Fruit fly (Drosophila melanogaster) whole organism, embryonic: ENCODE measurements around the gene shv.

ENCODE experiments used
- BEAF-32 ChIP-seq: fragments of 200-800 bp; sonication (Bioruptor generic); optimal IDR thresholded peaks from 3 replicates; lab custom pipeline; 2017; ENCODE audit warnings: missing biosample characterization, missing genetic modification characterization, mild to moderate bottlenecking, moderate library complexity, missing genetic modification reagents
- C15 ChIP-seq: fragments of 200-800 bp; sonication (Bioruptor generic); IDR thresholded peaks from 3 replicates; pipeline ENCODE4 v1.3.6; 2022; ENCODE audit warnings: missing biosample characterization, missing genetic modification characterization
- CG12659 ChIP-seq: fragments of 200-800 bp; sonication (Bioruptor generic); optimal IDR thresholded peaks from 3 replicates; lab custom pipeline; 2017; ENCODE audit warnings: mild to moderate bottlenecking, missing biosample characterization, missing genetic modification reagents, missing genetic modification characterization
- CG13287 ChIP-seq: fragments of 200-800 bp; sonication (Bioruptor generic); IDR thresholded peaks from 2 replicates; pipeline ENCODE4 v1.3.6; 2022; ENCODE audit warnings: missing biosample characterization, missing genetic modification characterization; ENCODE audit not compliant: partially characterized antibody
- CG14667 ChIP-seq: fragments of 200-800 bp; sonication (Bioruptor generic); IDR thresholded peaks from 2 replicates; pipeline ENCODE4 v1.3.6; 2022; ENCODE audit warnings: missing biosample characterization, missing genetic modification characterization
- CG15011 ChIP-seq: fragments of 200-800 bp; sonication (Bioruptor generic); optimal IDR thresholded peaks from 3 replicates; lab custom pipeline; 2018; ENCODE audit warnings: missing biosample characterization, mild to moderate bottlenecking, missing genetic modification characterization
- CG15269 ChIP-seq: fragments of 200-800 bp; sonication (Bioruptor generic); optimal IDR thresholded peaks from 2 replicates; lab custom pipeline; 2018; ENCODE audit warnings: missing biosample characterization, mild to moderate bottlenecking, missing genetic modification characterization, moderate library complexity
- CG1603 ChIP-seq: fragments of 200-800 bp; sonication (Bioruptor generic); optimal IDR thresholded peaks from 2 replicates; lab custom pipeline; 2019; ENCODE audit warnings: missing biosample characterization, mild to moderate bottlenecking, missing genetic modification characterization, moderate library complexity
- CG17361 ChIP-seq: fragments of 200-800 bp; sonication (Bioruptor generic); IDR thresholded peaks from 3 replicates; pipeline ENCODE4 v1.3.6; 2022; ENCODE audit warnings: missing biosample characterization, missing genetic modification characterization
- CG2129 ChIP-seq: fragments of 200-800 bp; sonication (Bioruptor generic); IDR thresholded peaks from 2 replicates; pipeline ENCODE4 v1.3.6; 2022; ENCODE audit warnings: missing biosample characterization, missing genetic modification characterization; ENCODE audit not compliant: partially characterized antibody
- CG2202 ChIP-seq: fragments of 200-800 bp; sonication (Bioruptor generic); optimal IDR thresholded peaks from 2 replicates; lab custom pipeline; 2018; ENCODE audit warnings: missing biosample characterization, mild to moderate bottlenecking, missing genetic modification characterization
- CG32772 ChIP-seq: fragments of 200-800 bp; sonication (Bioruptor generic); IDR thresholded peaks from 2 replicates; pipeline ENCODE4 v1.3.6; 2022; ENCODE audit warnings: missing biosample characterization, missing genetic modification characterization
- CG33213 ChIP-seq: fragments of 200-800 bp; sonication (Bioruptor generic); optimal IDR thresholded peaks from 3 replicates; lab custom pipeline; 2016; ENCODE audit warnings: missing biosample characterization, missing genetic modification characterization
- CG6175 ChIP-seq: fragments of 200-800 bp; sonication (Bioruptor generic); IDR thresholded peaks from 3 replicates; pipeline ENCODE4 v1.3.6; 2022; ENCODE audit warnings: missing biosample characterization, missing genetic modification characterization
- CG8089 ChIP-seq: fragments of 200-800 bp; sonication (Bioruptor generic); optimal IDR thresholded peaks from 3 replicates; lab custom pipeline; 2016; ENCODE audit warnings: missing biosample characterization, missing genetic modification characterization
- CG9817 ChIP-seq: fragments of 200-800 bp; sonication (Bioruptor generic); optimal IDR thresholded peaks from 2 replicates; lab custom pipeline; 2018; ENCODE audit warnings: missing biosample characterization, mild to moderate bottlenecking, missing genetic modification characterization, moderate library complexity
- CHES-1-like ChIP-seq: fragments of 200-800 bp; sonication (Bioruptor generic); optimal IDR thresholded peaks from 2 replicates; lab custom pipeline; 2016; ENCODE audit warnings: missing biosample characterization, missing genetic modification characterization
- CrebB ChIP-seq: fragments of 200-800 bp; sonication (Bioruptor generic); optimal IDR thresholded peaks from 3 replicates; lab custom pipeline; 2018; ENCODE audit warnings: missing biosample characterization, mild to moderate bottlenecking, missing genetic modification characterization
- Dad ChIP-seq: fragments of 200-800 bp; sonication (Bioruptor generic); optimal IDR thresholded peaks from 3 replicates; lab custom pipeline; 2016; ENCODE audit warnings: missing biosample characterization, missing genetic modification characterization
- Doc3 ChIP-seq: fragments of 200-800 bp; sonication (Bioruptor generic); IDR thresholded peaks from 3 replicates; pipeline ENCODE4 v1.3.6; 2022; ENCODE audit warnings: missing biosample characterization, missing genetic modification characterization; ENCODE audit not compliant: partially characterized antibody
- H2.0 ChIP-seq: fragments of 200-800 bp; sonication (Bioruptor generic); IDR thresholded peaks from 2 replicates; pipeline ENCODE4 v1.3.6; 2022; ENCODE audit warnings: missing biosample characterization, missing genetic modification characterization
- Meics ChIP-seq: fragments of 200-800 bp; sonication (Bioruptor generic); optimal IDR thresholded peaks from 2 replicates; lab custom pipeline; 2017; ENCODE audit warnings: missing biosample characterization, mild to moderate bottlenecking, missing genetic modification characterization
- Mes4 ChIP-seq: fragments of 200-800 bp; sonication (Bioruptor generic); optimal IDR thresholded peaks from 2 replicates; lab custom pipeline; 2016; ENCODE audit warnings: missing biosample characterization, missing genetic modification characterization
- Nf-YC ChIP-seq: fragments of 200-800 bp; optimal IDR thresholded peaks from 3 replicates; lab custom pipeline; 2019; ENCODE audit warnings: missing biosample characterization, mild to moderate bottlenecking, missing genetic modification characterization, moderate library complexity
- Rfx ChIP-seq: fragments of 200-800 bp; sonication (Bioruptor generic); IDR thresholded peaks from 2 replicates; pipeline ENCODE4 v1.3.6; 2022; ENCODE audit warnings: missing biosample characterization, missing genetic modification characterization
- Six4 ChIP-seq: fragments of 200-800 bp; sonication (Bioruptor generic); optimal IDR thresholded peaks from 2 replicates; lab custom pipeline; 2016; ENCODE audit warnings: missing biosample characterization, missing genetic modification characterization
- Sry-δ ChIP-seq: fragments of 200-800 bp; sonication (Bioruptor generic); optimal IDR thresholded peaks from 2 replicates; lab custom pipeline; 2016; ENCODE audit warnings: missing biosample characterization, missing genetic modification characterization
- Stat92E ChIP-seq, 3 experiments: fragments of >200 bp in 2 of 3; fragments of 200-800 bp in 1 of 3; sonication (Bioruptor generic) in 1 of 3; optimal IDR thresholded peaks; 2 replicates each; lab custom pipeline; 2017 to 2019; ENCODE audit warnings: missing biosample characterization in 3 of 3, missing genetic modification characterization in 3 of 3, mild to moderate bottlenecking in 1 of 3, moderate library complexity in 1 of 3
- Usf ChIP-seq: fragments of 200-800 bp; sonication (Bioruptor generic); optimal IDR thresholded peaks from 2 replicates; lab custom pipeline; 2017; ENCODE audit warnings: missing genotype, missing biosample characterization, missing genetic modification characterization
- al ChIP-seq: fragments of 200-800 bp; sonication (Bioruptor generic); IDR thresholded peaks from 2 replicates; pipeline ENCODE4 v1.3.6; 2022; ENCODE audit warnings: missing biosample characterization, missing genetic modification characterization
- bowl ChIP-seq: fragments of 200-800 bp; sonication (Bioruptor generic); IDR thresholded peaks from 2 replicates; pipeline ENCODE4 v1.3.6; 2022; ENCODE audit warnings: missing biosample characterization, missing genetic modification characterization
- chn ChIP-seq: fragments of 200-800 bp; sonication (Bioruptor generic); optimal IDR thresholded peaks from 2 replicates; lab custom pipeline; 2016; ENCODE audit warnings: missing biosample characterization, missing genetic modification characterization
- exex ChIP-seq: fragments of 200-800 bp; sonication (Bioruptor generic); optimal IDR thresholded peaks from 4 replicates; lab custom pipeline; 2018; ENCODE audit warnings: missing biosample characterization, mild to moderate bottlenecking, missing genetic modification characterization, moderate library complexity
- fd64A ChIP-seq: fragments of 200-800 bp; sonication (Bioruptor generic); optimal IDR thresholded peaks from 3 replicates; lab custom pipeline; 2018; ENCODE audit warnings: missing biosample characterization, mild to moderate bottlenecking, missing genetic modification characterization
- gcm ChIP-seq: fragments of 200-800 bp; sonication (Bioruptor generic); optimal IDR thresholded peaks from 2 replicates; lab custom pipeline; 2019; ENCODE audit warnings: missing biosample characterization, mild to moderate bottlenecking, missing genetic modification characterization, moderate library complexity
- klu ChIP-seq: fragments of 200-800 bp; sonication (Bioruptor generic); IDR thresholded peaks from 2 replicates; pipeline ENCODE4 v1.3.6; 2022; ENCODE audit warnings: missing biosample characterization, missing genetic modification characterization
- lmd ChIP-seq: fragments of 200-800 bp; sonication (Bioruptor generic); IDR thresholded peaks from 2 replicates; pipeline ENCODE4 v1.3.6; 2022; ENCODE audit warnings: missing biosample characterization, missing genetic modification characterization
- mirr ChIP-seq: fragments of 200-800 bp; sonication (Bioruptor generic); optimal IDR thresholded peaks from 3 replicates; lab custom pipeline; 2018; ENCODE audit warnings: missing biosample characterization, mild to moderate bottlenecking, missing genetic modification characterization
- nau ChIP-seq: fragments of 200-800 bp; sonication (Bioruptor generic); optimal IDR thresholded peaks from 3 replicates; lab custom pipeline; 2017; ENCODE audit warnings: missing biosample characterization, mild to moderate bottlenecking, missing genetic modification characterization, missing genetic modification reagents
- prd ChIP-seq, 3 experiments: fragments of >200 bp in 2 of 3; fragments of 200-800 bp in 1 of 3; sonication (Bioruptor generic) in 1 of 3; optimal IDR thresholded peaks in 2 of 3; IDR thresholded peaks in 1 of 3; 2 replicates in 2 of 3; 3 replicates in 1 of 3; pipeline versions ENCODE4 v1.3.6 to Lab custom; 2017 to 2022; ENCODE audit warnings: missing biosample characterization in 1 of 3, missing genetic modification characterization in 1 of 3
- pros ChIP-seq: fragments of 200-800 bp; sonication (Bioruptor generic); optimal IDR thresholded peaks from 3 replicates; lab custom pipeline; 2019; ENCODE audit warnings: missing biosample characterization, mild to moderate bottlenecking, missing genetic modification characterization, moderate library complexity
- ro ChIP-seq: fragments of 200-800 bp; sonication (Bioruptor generic); IDR thresholded peaks from 2 replicates; pipeline ENCODE4 v1.3.6; 2022; ENCODE audit warnings: missing biosample characterization, missing genetic modification characterization
- sens-2 ChIP-seq: fragments of 200-800 bp; sonication (Bioruptor generic); IDR thresholded peaks from 2 replicates; pipeline ENCODE4 v1.3.6; 2022; ENCODE audit warnings: missing biosample characterization, missing genetic modification characterization
- sima ChIP-seq: fragments of 200-800 bp; sonication (Bioruptor generic); optimal IDR thresholded peaks from 2 replicates; lab custom pipeline; 2016; ENCODE audit warnings: missing biosample characterization, missing genetic modification characterization
- so ChIP-seq: fragments of 200-800 bp; sonication (Bioruptor generic); IDR thresholded peaks from 3 replicates; pipeline ENCODE4 v1.3.6; 2022; ENCODE audit warnings: missing biosample characterization, missing genetic modification characterization
- stwl ChIP-seq: fragments of 200-800 bp; sonication (Bioruptor generic); optimal IDR thresholded peaks from 3 replicates; lab custom pipeline; 2018; ENCODE audit warnings: missing biosample characterization, mild to moderate bottlenecking, missing genetic modification characterization, moderate library complexity
- zen ChIP-seq: fragments of 200-800 bp; sonication (Bioruptor generic); optimal IDR thresholded peaks from 3 replicates; lab custom pipeline; 2018; ENCODE audit warnings: missing biosample characterization, mild to moderate bottlenecking, missing genetic modification characterization, moderate library complexity

The shv gene

DNA sequence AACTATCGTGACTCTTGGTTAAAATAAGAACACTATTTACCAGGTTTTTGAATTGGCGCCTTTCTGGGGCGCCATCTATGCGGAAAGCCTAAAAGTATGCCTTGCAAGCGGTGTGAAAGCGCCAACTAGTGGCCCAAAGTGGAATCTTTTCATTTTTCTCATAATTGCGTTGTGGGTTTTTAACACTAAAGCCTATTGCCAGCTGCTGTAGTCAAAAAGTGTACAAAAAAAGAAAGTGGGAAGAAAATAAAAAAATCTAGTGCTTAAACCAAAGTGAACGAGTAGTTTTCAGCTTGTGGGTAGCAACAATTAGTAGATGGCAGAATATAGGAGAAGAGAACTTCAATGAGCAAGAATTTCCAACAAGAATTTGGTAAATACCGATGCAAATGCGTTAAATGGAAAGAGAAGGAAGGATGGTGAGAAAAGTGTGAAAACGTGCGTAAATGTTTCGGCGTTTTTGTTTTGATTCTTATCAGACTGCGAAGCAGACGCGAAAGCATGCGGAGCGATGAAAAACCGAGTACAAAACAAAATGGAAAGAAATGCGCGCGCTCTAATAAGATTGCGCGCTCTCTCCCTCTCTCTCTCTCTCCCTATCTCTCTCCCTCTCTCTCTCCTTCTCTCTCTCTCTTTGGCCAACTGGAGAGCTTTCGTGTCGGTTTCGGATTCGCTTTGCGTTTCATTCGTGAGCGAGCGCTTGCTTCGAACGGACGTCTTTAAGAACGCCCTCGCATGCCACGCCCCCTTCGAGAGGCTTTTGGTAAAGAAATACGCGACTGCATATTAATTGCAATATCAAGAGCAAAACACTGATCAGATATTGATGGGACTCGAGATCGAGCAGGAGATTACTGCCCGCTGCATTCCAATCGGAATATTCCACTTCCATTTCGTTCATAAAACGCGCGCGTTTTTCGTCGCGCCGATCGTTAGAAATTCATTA, 37.5 kb downstream of the shv start (continued):
- no peak for TF ChIP-seq sens-2
- peak; percentile 52 for TF ChIP-seq pros
- TF ChIP-seq CG12659 = peak; percentile 67
- TF ChIP-seq Six4 (GFP tag; lab: Kevin White, UChicago) = peak; percentile 2
- TF ChIP-seq Usf (GFP tag; lab: Kevin White, UChicago) = peak; percentile 35
- no peak for TF ChIP-seq CG2202 (tag; lab: Kevin White, UChicago)
- TF ChIP-seq CG6175 (GFP tag; lab: Robert Waterston, UW) = no peak
- TF ChIP-seq Mes4 = peak; percentile 62
- peak; percentile 57 for TF ChIP-seq CG1603 (tag; lab: Kevin White, UChicago)
- no peak for TF ChIP-seq nau
- peak; percentile 75; the same call in 2 of the 3 replicates for TF ChIP-seq so (GFP tag; lab: Robert Waterston, UW)
- peak; percentile 95 for TF ChIP-seq CG33213 (GFP tag; lab: Kevin White, UChicago)
- peak; percentile 77 for TF ChIP-seq Nf-YC (tag; lab: Kevin White, UChicago)
- TF ChIP-seq Stat92E (GFP tag; optimal IDR thresholded peaks at IDR 0.05; lab: Kevin White, UChicago) = peak in 1 of 3 experiments; percentile 72
- no peak for TF ChIP-seq C15 (GFP tag; lab: Robert Waterston, UW)
- no peak; the same call in 1 of the 2 replicates for TF ChIP-seq bowl (GFP tag; lab: Robert Waterston, UW)
- peak; percentile 78 for TF ChIP-seq CG32772
- peak; percentile 36; the same call in 1 of the 2 replicates for TF ChIP-seq al (GFP tag; lab: Robert Waterston, UW)
- TF ChIP-seq Dad (GFP tag; lab: Kevin White, UChicago) = peak; percentile 59
- peak; percentile 57 for TF ChIP-seq CG17361 (GFP tag; lab: Robert Waterston, UW)
- TF ChIP-seq CG13287 (GFP tag; lab: Robert Waterston, UW) = peak; percentile 64
- TF ChIP-seq Sry-δ (GFP tag; lab: Kevin White, UChicago) = peak; percentile 64
- TF ChIP-seq mirr (GFP tag; lab: Kevin White, UChicago) = peak; percentile 71
- peak; percentile 59 for TF ChIP-seq CG9817
- TF ChIP-seq stwl (tag; lab: Kevin White, UChicago) = peak; percentile 57
- TF ChIP-seq ro (GFP tag; lab: Robert Waterston, UW) = no peak
- TF ChIP-seq klu (GFP tag; lab: Robert Waterston, UW) = peak; percentile 27; the same call in 1 of the 2 replicates
- peak; percentile 25 for TF ChIP-seq zen (tag; lab: Kevin White, UChicago)
- peak; percentile 62 for TF ChIP-seq CG8089 (GFP tag; lab: Kevin White, UChicago)
- TF ChIP-seq CG15011 (GFP tag; lab: Kevin White, UChicago) = no peak
- peak; percentile 78 for TF ChIP-seq exex (tag; lab: Kevin White, UChicago)
- peak; percentile 54 for TF ChIP-seq gcm (GFP tag; lab: Kevin White, UChicago)
- TF ChIP-seq CG14667 (GFP tag; lab: Robert Waterston, UW) = peak; percentile 70
- TF ChIP-seq Rfx = peak; percentile 91
- TF ChIP-seq Doc3 (GFP tag; lab: Robert Waterston, UW) = no peak; the same call in 2 of the 3 replicates
- peak; percentile 8 for TF ChIP-seq fd64A
- TF ChIP-seq lmd (GFP tag; lab: Robert Waterston, UW) = peak; percentile 76
- peak; percentile 88 for TF ChIP-seq CHES-1-like (GFP tag; lab: Kevin White, UChicago)
- peak; percentile 53 for TF ChIP-seq CG15269 (tag; lab: Kevin White, UChicago)
- peak; percentile 8 for TF ChIP-seq Meics
- peak; percentile 47 for TF ChIP-seq BEAF-32 (GFP tag; lab: Kevin White, UChicago)
- TF ChIP-seq H2.0 = peak; percentile 51; the same call in 1 of the 2 replicates
- peak; percentile 77 for TF ChIP-seq chn (GFP tag; lab: Kevin White, UChicago)
- TF ChIP-seq prd (optimal IDR thresholded peaks at IDR 0.05; lab: Kevin White, UChicago) = no peak
- peak; percentile 71; the same call in 2 of the 3 replicates for TF ChIP-seq prd (GFP tag; IDR thresholded peaks at IDR 0.05; lab: Robert Waterston, UW)
- TF ChIP-seq sima (GFP tag; lab: Kevin White, UChicago) = peak; percentile 56
- TF ChIP-seq CG2129 (GFP tag; lab: Robert Waterston, UW) = no peak
- TF ChIP-seq CrebB (tag; lab: Kevin White, UChicago) = peak; percentile 25
